Fruit fly (Drosophila melanogaster) whole organism, embryonic: ENCODE results near the gene Gorab.

Experiments used
- B-H1 ChIP-seq: fragments of 200-800 bp; sonication (Bioruptor generic); IDR thresholded peaks from 3 replicates; pipeline ENCODE4 v1.3.6; 2022; ENCODE audit warnings: missing biosample characterization, missing genetic modification characterization
- CG10274 ChIP-seq: fragments of 200-800 bp; sonication (Bioruptor generic); optimal IDR thresholded peaks from 3 replicates; lab custom pipeline; 2017; ENCODE audit warnings: missing biosample characterization, mild to moderate bottlenecking, missing genetic modification characterization
- CG10565 ChIP-seq: fragments of 200-800 bp; sonication (Bioruptor generic); optimal IDR thresholded peaks from 3 replicates; lab custom pipeline; 2016; ENCODE audit warnings: missing biosample characterization, mild to moderate bottlenecking, missing genetic modification characterization
- CG12219 ChIP-seq: fragments of 200-800 bp; sonication (Bioruptor generic); optimal IDR thresholded peaks from 3 replicates; lab custom pipeline; 2018; ENCODE audit warnings: missing biosample characterization, mild to moderate bottlenecking, missing genetic modification characterization
- CG12299 ChIP-seq: fragments of 200-800 bp; sonication (Bioruptor generic); optimal IDR thresholded peaks from 2 replicates; lab custom pipeline; 2018; ENCODE audit warnings: missing biosample characterization, mild to moderate bottlenecking, missing genetic modification characterization
- CG12391 ChIP-seq: fragments of 200-800 bp; sonication (Bioruptor generic); optimal IDR thresholded peaks from 3 replicates; lab custom pipeline; 2018; ENCODE audit warnings: missing biosample characterization, mild to moderate bottlenecking, missing genetic modification characterization, moderate library complexity
- CG13894 ChIP-seq: fragments of 200-800 bp; sonication (Bioruptor generic); optimal IDR thresholded peaks from 3 replicates; lab custom pipeline; 2018; ENCODE audit warnings: missing biosample characterization, mild to moderate bottlenecking, missing genetic modification characterization, moderate library complexity
- CG14050 ChIP-seq: fragments of 200-800 bp; sonication (Bioruptor generic); IDR thresholded peaks from 3 replicates; pipeline ENCODE4 v1.3.6; 2022; ENCODE audit warnings: missing biosample characterization, missing genetic modification characterization
- CG16863 ChIP-seq: fragments of 200-800 bp; sonication (Bioruptor generic); optimal IDR thresholded peaks from 3 replicates; lab custom pipeline; 2016; ENCODE audit warnings: missing biosample characterization, missing genetic modification characterization
- CG17802 ChIP-seq: fragments of 200-800 bp; sonication (Bioruptor generic); optimal IDR thresholded peaks from 2 replicates; lab custom pipeline; 2018; ENCODE audit warnings: missing biosample characterization, mild to moderate bottlenecking, missing genetic modification characterization, moderate library complexity
- CG18011 ChIP-seq: fragments of 200-800 bp; sonication (Bioruptor generic); optimal IDR thresholded peaks from 2 replicates; lab custom pipeline; 2017; ENCODE audit warnings: missing biosample characterization, missing genetic modification characterization, mild to moderate bottlenecking, moderate library complexity, missing genotype
- CG18599 ChIP-seq: fragments of 200-800 bp; sonication (Bioruptor generic); optimal IDR thresholded peaks from 3 replicates; lab custom pipeline; 2017; ENCODE audit warnings: missing biosample characterization, missing genetic modification characterization, mild to moderate bottlenecking, moderate library complexity, missing genetic modification reagents
- CG32532 ChIP-seq: fragments of 200-800 bp; sonication (Bioruptor generic); IDR thresholded peaks from 2 replicates; pipeline ENCODE4 v1.3.6; 2022; ENCODE audit warnings: missing biosample characterization, missing genetic modification characterization
- CG7357 ChIP-seq: fragments of 200-800 bp; sonication (Bioruptor generic); IDR thresholded peaks from 3 replicates; pipeline ENCODE4 v1.3.6; 2022; ENCODE audit warnings: missing biosample characterization, missing genetic modification characterization
- CG7987 ChIP-seq: fragments of 200-800 bp; sonication (Bioruptor generic); optimal IDR thresholded peaks from 2 replicates; lab custom pipeline; 2018; ENCODE audit warnings: missing biosample characterization, mild to moderate bottlenecking, missing genetic modification characterization, moderate library complexity
- CG8290 ChIP-seq, 3 experiments: fragments of 200-800 bp; sonication (Bioruptor generic); optimal IDR thresholded peaks; 2 replicates each; lab custom pipeline; 2016 to 2019; ENCODE audit warnings: missing biosample characterization in 3 of 3, missing genetic modification characterization in 3 of 3, mild to moderate bottlenecking in 2 of 3, moderate library complexity in 1 of 3
- D ChIP-seq, 2 experiments: fragments of 200-800 bp in 1 of 2; fragments of >200 bp in 1 of 2; sonication (Bioruptor generic) in 1 of 2; optimal IDR thresholded peaks; 2 replicates in 1 of 2; 3 replicates in 1 of 2; lab custom pipeline; 2017; ENCODE audit warnings: mild to moderate bottlenecking in 1 of 2, missing biosample characterization in 1 of 2, missing genetic modification characterization in 1 of 2, missing genetic modification reagents in 1 of 2
- Dbx ChIP-seq: fragments of 200-800 bp; sonication (Bioruptor generic); IDR thresholded peaks from 3 replicates; pipeline ENCODE4 v1.3.6; 2022; ENCODE audit warnings: missing biosample characterization, missing genetic modification characterization
- Deaf1 ChIP-seq: fragments of 200-800 bp; optimal IDR thresholded peaks from 3 replicates; lab custom pipeline; 2019; ENCODE audit warnings: missing biosample characterization, mild to moderate bottlenecking, missing genetic modification characterization, moderate library complexity
- Dip3 ChIP-seq: fragments of 200-800 bp; sonication (Bioruptor generic); optimal IDR thresholded peaks from 3 replicates; lab custom pipeline; 2016; ENCODE audit warnings: missing biosample characterization, missing genetic modification characterization
- HmgZ ChIP-seq: fragments of 200-800 bp; sonication (Bioruptor generic); optimal IDR thresholded peaks from 2 replicates; lab custom pipeline; 2018; ENCODE audit warnings: missing biosample characterization, mild to moderate bottlenecking, missing genetic modification characterization
- Med ChIP-seq: fragments of 200-800 bp; sonication (Bioruptor generic); peaks from one replicate; lab custom pipeline; 2016; ENCODE audit warnings: missing biosample characterization, missing genetic modification characterization, mild to moderate bottlenecking, inconsistent platforms, moderate library complexity
- NC2β ChIP-seq: fragments of 200-800 bp; sonication (Bioruptor generic); optimal IDR thresholded peaks from 2 replicates; lab custom pipeline; 2016; ENCODE audit warnings: missing biosample characterization, missing genetic modification characterization
- Ptx1 ChIP-seq: fragments of 200-800 bp; sonication (Bioruptor generic); IDR thresholded peaks from 2 replicates; pipeline ENCODE4 v1.3.6; 2022; ENCODE audit warnings: missing biosample characterization, missing genetic modification characterization
- Ravus ChIP-seq: fragments of 200-800 bp; sonication (Bioruptor generic); IDR thresholded peaks from 2 replicates; pipeline ENCODE4 v1.3.6; 2022; ENCODE audit warnings: missing biosample characterization, missing genetic modification characterization
- Side ChIP-seq: fragments of 200-800 bp; sonication (Bioruptor generic); optimal IDR thresholded peaks from 2 replicates; lab custom pipeline; 2016; ENCODE audit warnings: missing biosample characterization, missing genetic modification characterization
- Ssrp ChIP-seq: fragments of 200-800 bp; sonication (Bioruptor generic); optimal IDR thresholded peaks from 2 replicates; lab custom pipeline; 2018; ENCODE audit warnings: missing biosample characterization, mild to moderate bottlenecking, missing genetic modification characterization, moderate library complexity
- Taf1 ChIP-seq: fragments of 200-800 bp; sonication (Bioruptor generic); IDR thresholded peaks from 2 replicates; pipeline ENCODE4 v1.3.6; 2022; ENCODE audit warnings: missing biosample characterization, missing genetic modification characterization
- abd-A ChIP-seq: fragments of 200-800 bp; sonication (Bioruptor generic); optimal IDR thresholded peaks from 3 replicates; lab custom pipeline; 2019; ENCODE audit warnings: missing biosample characterization, mild to moderate bottlenecking, missing genetic modification characterization, moderate library complexity
- amos ChIP-seq: fragments of 200-800 bp; sonication (Bioruptor generic); IDR thresholded peaks from 2 replicates; pipeline ENCODE4 v1.3.6; 2022; ENCODE audit warnings: missing biosample characterization, missing genetic modification characterization; ENCODE audit not compliant: partially characterized antibody
- ara ChIP-seq: fragments of 200-800 bp; sonication (Bioruptor generic); IDR thresholded peaks from 2 replicates; pipeline ENCODE4 v1.3.6; 2022; ENCODE audit warnings: missing biosample characterization, missing genetic modification characterization
- bsh ChIP-seq, 2 experiments: fragments of 200-800 bp; sonication (Bioruptor generic); optimal IDR thresholded peaks; 2 replicates each; lab custom pipeline; 2017 to 2018; ENCODE audit warnings: mild to moderate bottlenecking in 2 of 2, missing biosample characterization in 2 of 2, missing genetic modification characterization in 2 of 2, moderate library complexity in 1 of 2
- cwo ChIP-seq: fragments of 200-800 bp; sonication (Bioruptor generic); optimal IDR thresholded peaks from 3 replicates; lab custom pipeline; 2017; ENCODE audit warnings: missing biosample characterization, missing genetic modification characterization, mild to moderate bottlenecking, moderate library complexity, missing genetic modification reagents
- dati ChIP-seq: fragments of 200-800 bp; sonication (Bioruptor generic); IDR thresholded peaks from 2 replicates; pipeline ENCODE4 v1.3.6; 2022; ENCODE audit warnings: missing biosample characterization, missing genetic modification characterization
- fd64A ChIP-seq: fragments of 200-800 bp; sonication (Bioruptor generic); optimal IDR thresholded peaks from 3 replicates; lab custom pipeline; 2018; ENCODE audit warnings: missing biosample characterization, mild to moderate bottlenecking, missing genetic modification characterization
- fru ChIP-seq: fragments of >200 bp; optimal IDR thresholded peaks from 2 replicates; lab custom pipeline; 2017
- gfzf ChIP-seq: fragments of 200-800 bp; sonication (Bioruptor generic); optimal IDR thresholded peaks from 2 replicates; lab custom pipeline; 2016; ENCODE audit warnings: missing biosample characterization, mild to moderate bottlenecking, missing genetic modification characterization, moderate library complexity
- gsb-n ChIP-seq: fragments of 200-800 bp; sonication (Bioruptor generic); optimal IDR thresholded peaks from 3 replicates; lab custom pipeline; 2018; ENCODE audit warnings: missing biosample characterization, mild to moderate bottlenecking, missing genetic modification characterization
- ind ChIP-seq: fragments of 200-800 bp; sonication (Bioruptor generic); optimal IDR thresholded peaks from 3 replicates; lab custom pipeline; 2016; ENCODE audit warnings: missing biosample characterization, missing genetic modification characterization
- lola ChIP-seq, 3 experiments: fragments of >200 bp in 2 of 3; fragments of 200-800 bp in 1 of 3; sonication (Bioruptor generic) in 1 of 3; optimal IDR thresholded peaks; 2 replicates each; lab custom pipeline; 2017 to 2019; ENCODE audit warnings: missing biosample characterization in 3 of 3, missing genetic modification characterization in 3 of 3, mild to moderate bottlenecking in 1 of 3, moderate library complexity in 1 of 3
- lov ChIP-seq, 2 experiments: fragments of 200-800 bp in 1 of 2; fragments of >200 bp in 1 of 2; sonication (Bioruptor generic) in 1 of 2; IDR thresholded peaks in 1 of 2; optimal IDR thresholded peaks in 1 of 2; 2 replicates in 1 of 2; 3 replicates in 1 of 2; pipeline versions ENCODE4 v1.3.6 to Lab custom; 2017 to 2022; ENCODE audit warnings: missing biosample characterization in 1 of 2, missing genetic modification characterization in 1 of 2
- peb ChIP-seq: fragments of 200-800 bp; sonication (Bioruptor generic); IDR thresholded peaks from 2 replicates; pipeline ENCODE4 v1.3.6; 2022; ENCODE audit warnings: missing biosample characterization, missing genetic modification characterization
- pros ChIP-seq: fragments of 200-800 bp; sonication (Bioruptor generic); optimal IDR thresholded peaks from 3 replicates; lab custom pipeline; 2019; ENCODE audit warnings: missing biosample characterization, mild to moderate bottlenecking, missing genetic modification characterization, moderate library complexity
- ranshi ChIP-seq: fragments of 200-800 bp; sonication (Bioruptor generic); IDR thresholded peaks from 2 replicates; pipeline ENCODE4 v1.3.6; 2022; ENCODE audit warnings: missing biosample characterization, missing genetic modification characterization
- row ChIP-seq: fragments of 200-800 bp; sonication (Bioruptor generic); IDR thresholded peaks from 3 replicates; pipeline ENCODE4 v1.3.6; 2022; ENCODE audit warnings: missing biosample characterization, missing genetic modification characterization
- sens ChIP-seq: fragments of 200-800 bp; sonication (Bioruptor generic); peaks from one replicate; lab custom pipeline; 2016; ENCODE audit warnings: missing biosample characterization, missing genetic modification characterization
- sim ChIP-seq: fragments of 200-800 bp; sonication (Bioruptor generic); IDR thresholded peaks from 2 replicates; pipeline ENCODE4 v1.3.6; 2022; ENCODE audit warnings: missing biosample characterization, missing genetic modification characterization
- ssp ChIP-seq: fragments of 200-800 bp; sonication (Bioruptor generic); IDR thresholded peaks from 2 replicates; pipeline ENCODE4 v1.3.6; 2022; ENCODE audit warnings: missing biosample characterization, missing genetic modification characterization
- wdn ChIP-seq: fragments of 200-800 bp; sonication (Bioruptor generic); IDR thresholded peaks from 2 replicates; pipeline ENCODE4 v1.3.6; 2022; ENCODE audit warnings: missing biosample characterization, missing genetic modification characterization
- zfh2 ChIP-seq: fragments of 200-800 bp; sonication (Bioruptor generic); optimal IDR thresholded peaks from 2 replicates; lab custom pipeline; 2016; ENCODE audit warnings: missing biosample characterization, missing genetic modification characterization

Gorab gene

dm6 chr3L:17444569-17444968 is 15.9 kb upstream of the Gorab start (continued):
- no peak for TF ChIP-seq CG12219 (GFP tag; lab: Kevin White, UChicago)
- no peak for TF ChIP-seq fd64A (GFP tag; lab: Kevin White, UChicago)
- no peak for TF ChIP-seq lola (GFP tag; optimal IDR thresholded peaks at IDR 0.05; lab: Kevin White, UChicago)
- no peak for TF ChIP-seq CG10274 (GFP tag; lab: Kevin White, UChicago)
- TF ChIP-seq fru: no peak
- no peak for TF ChIP-seq Ssrp
- no peak for TF ChIP-seq CG7987
- no peak for TF ChIP-seq Ptx1 (GFP tag; lab: Robert Waterston, UW)
- no peak for TF ChIP-seq NC2β (GFP tag; lab: Kevin White, UChicago)
- TF ChIP-seq CG7357: no peak
- TF ChIP-seq wdn: no peak
- peak; percentile 80 for TF ChIP-seq Deaf1 (tag; lab: Kevin White, UChicago)
- no peak for TF ChIP-seq ssp (GFP tag; lab: Robert Waterston, UW)
- TF ChIP-seq CG17802: no peak
- no peak for TF ChIP-seq gfzf
- TF ChIP-seq Side (GFP tag; lab: Kevin White, UChicago): no peak
- TF ChIP-seq CG16863: no peak
- no peak for TF ChIP-seq D (optimal IDR thresholded peaks at IDR 0.05; lab: Kevin White, UChicago)
- TF ChIP-seq D (GFP tag; optimal IDR thresholded peaks at IDR 0.05; lab: Kevin White, UChicago): no peak
- no peak for TF ChIP-seq row
- TF ChIP-seq CG12299 (tag; lab: Kevin White, UChicago): no peak
- TF ChIP-seq zfh2: no peak

- peak; percentile 16 for TF ChIP-seq CG13894 (tag; lab: Kevin White, UChicago)
- no peak for TF ChIP-seq CG14050
- TF ChIP-seq Dbx (GFP tag; lab: Robert Waterston, UW): no peak
- TF ChIP-seq Taf1: no peak
- no peak for TF ChIP-seq peb (GFP tag; lab: Robert Waterston, UW)
- peak; percentile 23 for TF ChIP-seq sens (GFP tag; lab: Kevin White, UChicago)
- no peak for TF ChIP-seq bsh (GFP tag; optimal IDR thresholded peaks at IDR 0.05; lab: Kevin White, UChicago)
- no peak for TF ChIP-seq lov (optimal IDR thresholded peaks at IDR 0.05; lab: Kevin White, UChicago)
- TF ChIP-seq lov (GFP tag; IDR thresholded peaks at IDR 0.05; lab: Robert Waterston, UW): no peak
- TF ChIP-seq CG18599: no peak
- peak; percentile 16 for TF ChIP-seq Med (GFP tag; lab: Kevin White, UChicago)
- no peak for TF ChIP-seq amos (GFP tag; lab: Robert Waterston, UW)
- TF ChIP-seq CG18011: no peak
- no peak for TF ChIP-seq ara (GFP tag; lab: Robert Waterston, UW)
- TF ChIP-seq Ravus (GFP tag; lab: Robert Waterston, UW): no peak
- TF ChIP-seq dati (GFP tag; lab: Robert Waterston, UW): no peak
- TF ChIP-seq CG12391 (tag; lab: Kevin White, UChicago): no peak
- TF ChIP-seq ind: no peak
- no peak for TF ChIP-seq Dip3 (GFP tag; lab: Kevin White, UChicago)
- no peak for TF ChIP-seq CG32532 (GFP tag; lab: Robert Waterston, UW)
- peak; percentile 86 for TF ChIP-seq abd-A (tag; lab: Kevin White, UChicago)
- TF ChIP-seq CG8290 (GFP tag; optimal IDR thresholded peaks at IDR 0.05; lab: Kevin White, UChicago): no peak
- no peak for TF ChIP-seq CG8290 (tag; optimal IDR thresholded peaks at IDR 0.05; lab: Kevin White, UChicago)
- TF ChIP-seq CG12299 (tag; lab: Kevin White, UChicago): no peak
- 0 out of 2 replicates have a peak, but pooled peaks have one; percentile 10 for TF ChIP-seq ranshi (GFP tag; lab: Robert Waterston, UW)
- TF ChIP-seq sim (GFP tag; lab: Robert Waterston, UW): no peak
- TF ChIP-seq CG7357: no peak
- no peak for TF ChIP-seq HmgZ (tag; lab: Kevin White, UChicago)
- TF ChIP-seq pros (GFP tag; lab: Kevin White, UChicago): peak; percentile 52
- no peak for TF ChIP-seq B-H1
- no peak for TF ChIP-seq gsb-n
- TF ChIP-seq CG12219 (GFP tag; lab: Kevin White, UChicago): no peak
- TF ChIP-seq CG10565 (GFP tag; lab: Kevin White, UChicago): no peak
- TF ChIP-seq CG10274 (GFP tag; lab: Kevin White, UChicago): no peak
- TF ChIP-seq cwo (GFP tag; lab: Kevin White, UChicago): no peak
Measured at dm6 chr3L:17441602-17442001, 13.0 kb upstream of the Gorab start.
